Fruit fly (Drosophila melanogaster) whole organism, embryonic: ENCODE data around the gene Megf8.

Experiments
- Aef1 ChIP-seq: fragments of 200-800 bp; sonication (Bioruptor generic); IDR thresholded peaks from 3 replicates; pipeline ENCODE4 v1.3.6; 2022; ENCODE audit warnings: missing biosample characterization, missing genetic modification characterization
- BtbVII ChIP-seq: fragments of 200-800 bp; sonication (Bioruptor generic); optimal IDR thresholded peaks from 3 replicates; lab custom pipeline; 2017; ENCODE audit warnings: missing biosample characterization, mild to moderate bottlenecking, missing genetic modification characterization
- CG10267 ChIP-seq: fragments of 200-800 bp; sonication (Bioruptor generic); optimal IDR thresholded peaks from 2 replicates; lab custom pipeline; 2018; ENCODE audit warnings: missing biosample characterization, mild to moderate bottlenecking, missing genetic modification characterization, moderate library complexity
- CG13894 ChIP-seq: fragments of 200-800 bp; sonication (Bioruptor generic); optimal IDR thresholded peaks from 3 replicates; lab custom pipeline; 2018; ENCODE audit warnings: missing biosample characterization, mild to moderate bottlenecking, missing genetic modification characterization, moderate library complexity
- CG17361 ChIP-seq: fragments of 200-800 bp; sonication (Bioruptor generic); IDR thresholded peaks from 3 replicates; pipeline ENCODE4 v1.3.6; 2022; ENCODE audit warnings: missing biosample characterization, missing genetic modification characterization
- CG18599 ChIP-seq: fragments of 200-800 bp; sonication (Bioruptor generic); optimal IDR thresholded peaks from 3 replicates; lab custom pipeline; 2017; ENCODE audit warnings: missing biosample characterization, missing genetic modification characterization, mild to moderate bottlenecking, moderate library complexity, missing genetic modification reagents
- CG2889 ChIP-seq: fragments of 200-800 bp; sonication (Bioruptor generic); IDR thresholded peaks from 3 replicates; pipeline ENCODE4 v1.3.6; 2022; ENCODE audit warnings: missing biosample characterization, missing genetic modification characterization
- CG32767 ChIP-seq: fragments of 200-800 bp; sonication (Bioruptor generic); IDR thresholded peaks from 2 replicates; pipeline ENCODE4 v1.3.6; 2022; ENCODE audit warnings: missing biosample characterization, missing genetic modification characterization
- CG34224 ChIP-seq: fragments of 200-800 bp; sonication (Bioruptor generic); IDR thresholded peaks from 3 replicates; pipeline ENCODE4 v1.3.6; 2022; ENCODE audit warnings: missing biosample characterization, missing genetic modification characterization; ENCODE audit not compliant: partially characterized antibody
- CG4424 ChIP-seq: fragments of 200-800 bp; sonication (Bioruptor generic); optimal IDR thresholded peaks from 3 replicates; lab custom pipeline; 2016; ENCODE audit warnings: missing biosample characterization, missing genetic modification characterization
- CG4617 ChIP-seq: fragments of 200-800 bp; sonication (Bioruptor generic); optimal IDR thresholded peaks from 3 replicates; lab custom pipeline; 2016; ENCODE audit warnings: missing biosample characterization, missing genetic modification characterization, borderline replicate concordance
- CG7271 ChIP-seq: fragments of 200-800 bp; sonication (Bioruptor generic); optimal IDR thresholded peaks from 2 replicates; lab custom pipeline; 2018; ENCODE audit warnings: missing biosample characterization, mild to moderate bottlenecking, missing genetic modification characterization, moderate library complexity
- CG7357 ChIP-seq: fragments of 200-800 bp; sonication (Bioruptor generic); IDR thresholded peaks from 3 replicates; pipeline ENCODE4 v1.3.6; 2022; ENCODE audit warnings: missing biosample characterization, missing genetic modification characterization
- CG9727 ChIP-seq: fragments of 200-800 bp; sonication (Bioruptor generic); optimal IDR thresholded peaks from 3 replicates; lab custom pipeline; 2017; ENCODE audit warnings: missing biosample characterization, mild to moderate bottlenecking, missing genetic modification characterization
- CG9932 ChIP-seq: fragments of 200-800 bp; sonication (Bioruptor generic); IDR thresholded peaks from 2 replicates; pipeline ENCODE4 v1.3.6; 2022; ENCODE audit warnings: missing biosample characterization, missing genetic modification characterization
- Eip74EF ChIP-seq, 2 experiments: fragments of 200-800 bp in 1 of 2; fragments of >200 bp in 1 of 2; sonication (Bioruptor generic) in 1 of 2; optimal IDR thresholded peaks; 2 replicates each; lab custom pipeline; 2017 to 2019; ENCODE audit warnings: missing biosample characterization in 2 of 2, missing genetic modification characterization in 2 of 2, mild to moderate bottlenecking in 1 of 2, moderate library complexity in 1 of 2
- Ets65A ChIP-seq: fragments of 200-800 bp; sonication (Bioruptor generic); peaks from one replicate; lab custom pipeline; 2016; ENCODE audit warnings: missing biosample characterization, missing genetic modification characterization
- HLH4C ChIP-seq: fragments of 200-800 bp; sonication (Bioruptor generic); IDR thresholded peaks from 3 replicates; pipeline ENCODE4 v1.3.6; 2022; ENCODE audit warnings: missing biosample characterization, missing genetic modification characterization; ENCODE audit not compliant: partially characterized antibody
- MBD-R2 ChIP-seq: fragments of 200-800 bp; sonication (Bioruptor generic); IDR thresholded peaks from 2 replicates; pipeline ENCODE4 v1.3.6; 2022; ENCODE audit warnings: missing biosample characterization, missing genetic modification characterization
- Med ChIP-seq: fragments of 200-800 bp; sonication (Bioruptor generic); peaks from one replicate; lab custom pipeline; 2016; ENCODE audit warnings: missing biosample characterization, missing genetic modification characterization, mild to moderate bottlenecking, inconsistent platforms, moderate library complexity
- NFAT ChIP-seq: fragments of 200-800 bp; sonication (Bioruptor generic); IDR thresholded peaks from 2 replicates; pipeline ENCODE4 v1.3.6; 2022; ENCODE audit warnings: missing biosample characterization, missing genetic modification characterization
- Oli ChIP-seq: fragments of 200-800 bp; sonication (Bioruptor generic); optimal IDR thresholded peaks from 2 replicates; lab custom pipeline; 2018; ENCODE audit warnings: missing biosample characterization, mild to moderate bottlenecking, missing genetic modification characterization, moderate library complexity
- Opbp ChIP-seq: fragments of 200-800 bp; sonication (Bioruptor generic); IDR thresholded peaks from 3 replicates; pipeline ENCODE4 v1.3.6; 2022; ENCODE audit warnings: missing biosample characterization, missing genetic modification characterization; ENCODE audit not compliant: partially characterized antibody
- Trl ChIP-seq, 3 experiments: fragments of >200 bp in 2 of 3; fragments of 200-800 bp in 1 of 3; sonication (Bioruptor generic) in 1 of 3; optimal IDR thresholded peaks; 2 replicates in 1 of 3; 3 replicates in 2 of 3; lab custom pipeline; 2016 to 2017; ENCODE audit warnings: missing biosample characterization in 1 of 3, missing genetic modification characterization in 1 of 3
- abd-A ChIP-seq: fragments of 200-800 bp; sonication (Bioruptor generic); optimal IDR thresholded peaks from 3 replicates; lab custom pipeline; 2019; ENCODE audit warnings: missing biosample characterization, mild to moderate bottlenecking, missing genetic modification characterization, moderate library complexity
- cg ChIP-seq: fragments of 200-800 bp; sonication (Bioruptor generic); optimal IDR thresholded peaks from 3 replicates; lab custom pipeline; 2019; ENCODE audit warnings: missing biosample characterization, mild to moderate bottlenecking, missing genetic modification characterization, moderate library complexity
- chinmo ChIP-seq: fragments of 200-800 bp; sonication (Bioruptor generic); IDR thresholded peaks from 4 replicates; pipeline ENCODE4 v1.3.6; 2022; ENCODE audit warnings: missing biosample characterization, missing genetic modification characterization; ENCODE audit not compliant: partially characterized antibody
- crol ChIP-seq: fragments of 200-800 bp; sonication (Bioruptor generic); IDR thresholded peaks from 2 replicates; pipeline ENCODE4 v1.3.6; 2022; ENCODE audit warnings: missing biosample characterization, missing genetic modification characterization
- gcm ChIP-seq: fragments of 200-800 bp; sonication (Bioruptor generic); optimal IDR thresholded peaks from 2 replicates; lab custom pipeline; 2019; ENCODE audit warnings: missing biosample characterization, mild to moderate bottlenecking, missing genetic modification characterization, moderate library complexity
- kay ChIP-seq: fragments of 200-800 bp; sonication (Bioruptor generic); optimal IDR thresholded peaks from 2 replicates; lab custom pipeline; 2016; ENCODE audit warnings: missing biosample characterization, missing genetic modification characterization
- luna ChIP-seq: fragments of 200-800 bp; sonication (Bioruptor generic); optimal IDR thresholded peaks from 2 replicates; lab custom pipeline; 2016; ENCODE audit warnings: missing biosample characterization, missing genetic modification characterization
- onecut ChIP-seq: fragments of 200-800 bp; sonication (Bioruptor generic); IDR thresholded peaks from 2 replicates; pipeline ENCODE4 v1.3.6; 2022; ENCODE audit warnings: missing biosample characterization, missing genetic modification characterization
- otp ChIP-seq: fragments of 200-800 bp; sonication (Bioruptor generic); IDR thresholded peaks from 3 replicates; pipeline ENCODE4, ENCODE4 v1.3.6; 2022; ENCODE audit warnings: missing biosample characterization, missing genetic modification characterization
- pzg ChIP-seq: fragments of 200-800 bp; sonication (Bioruptor generic); optimal IDR thresholded peaks from 3 replicates; lab custom pipeline; 2018; ENCODE audit warnings: missing biosample characterization, mild to moderate bottlenecking, missing genetic modification characterization, moderate library complexity
- slbo ChIP-seq: fragments of 200-800 bp; sonication (Bioruptor generic); IDR thresholded peaks from 2 replicates; pipeline ENCODE4 v1.3.6; 2022; ENCODE audit warnings: missing biosample characterization, missing genetic modification characterization
- sob ChIP-seq: fragments of 200-800 bp; sonication (Bioruptor generic); IDR thresholded peaks from 2 replicates; pipeline ENCODE4 v1.3.6; 2022; ENCODE audit warnings: missing biosample characterization, missing genetic modification characterization
- ssp ChIP-seq: fragments of 200-800 bp; sonication (Bioruptor generic); IDR thresholded peaks from 2 replicates; pipeline ENCODE4 v1.3.6; 2022; ENCODE audit warnings: missing biosample characterization, missing genetic modification characterization
- stwl ChIP-seq: fragments of 200-800 bp; sonication (Bioruptor generic); optimal IDR thresholded peaks from 3 replicates; lab custom pipeline; 2018; ENCODE audit warnings: missing biosample characterization, mild to moderate bottlenecking, missing genetic modification characterization, moderate library complexity
- sug ChIP-seq: fragments of 200-800 bp; optimal IDR thresholded peaks from 2 replicates; lab custom pipeline; 2019; ENCODE audit warnings: missing biosample characterization, mild to moderate bottlenecking, missing genetic modification characterization, moderate library complexity
- unc-4 ChIP-seq: fragments of 200-800 bp; sonication (Bioruptor generic); IDR thresholded peaks from 2 replicates; pipeline ENCODE4 v1.3.6; 2022; ENCODE audit warnings: missing biosample characterization, missing genetic modification characterization; ENCODE audit not compliant: partially characterized antibody

Megf8 gene

DNA sequence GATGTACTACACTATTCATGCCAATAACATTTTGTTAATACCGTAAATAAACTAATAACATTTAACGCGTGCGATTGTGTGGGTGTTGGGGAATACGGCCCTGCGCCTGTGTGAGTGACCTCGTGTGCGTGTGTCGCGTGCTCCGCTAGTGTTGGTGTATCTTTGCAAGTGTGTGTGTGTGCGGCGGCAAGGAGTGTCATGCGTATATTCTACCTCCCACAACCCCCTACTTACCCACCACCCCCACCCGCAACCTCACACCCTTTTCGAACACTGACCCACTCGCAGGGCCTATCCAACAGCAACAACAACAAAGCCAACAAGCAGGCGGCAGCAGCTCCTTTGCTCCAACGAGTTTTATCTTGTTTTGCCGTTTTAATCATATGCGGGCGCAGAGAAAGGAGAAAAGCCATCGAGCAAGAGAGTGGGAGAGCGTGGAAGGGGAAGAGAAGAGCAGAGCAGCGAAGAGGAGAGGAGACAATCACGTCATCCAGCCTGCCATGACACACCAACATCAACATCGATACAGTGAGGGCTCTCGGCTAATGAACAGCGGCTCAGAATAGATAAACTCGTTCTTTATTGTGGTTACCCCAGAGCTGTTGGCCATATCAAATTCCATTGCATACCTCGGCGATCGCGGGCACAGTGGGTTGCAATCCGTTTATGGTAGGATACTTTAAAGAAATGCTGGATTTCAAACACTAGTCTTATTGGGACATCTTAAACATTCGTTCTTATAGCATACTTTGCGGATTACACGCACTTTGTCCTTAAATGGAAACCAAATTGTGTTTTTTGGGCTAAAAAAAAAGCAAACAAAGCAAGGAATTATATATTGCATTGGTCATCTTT lies 41.3 kb downstream of the Megf8 start (continued):
- TF ChIP-seq CG9727 (GFP tag; lab: Kevin White, UChicago) (peak; percentile 30), CG18599 (GFP tag; lab: Kevin White, UChicago) (peak; percentile 3), NFAT (GFP tag; lab: Robert Waterston, UW) (no peak), ssp (GFP tag; lab: Robert Waterston, UW) (no peak), CG4617 (GFP tag; lab: Kevin White, UChicago) (no peak), pzg (peak; percentile 6), slbo (GFP tag; lab: Robert Waterston, UW) (peak; percentile 6; the same call in 1 of the 2 replicates), unc-4 (GFP tag; lab: Robert Waterston, UW) (0 out of 2 replicates have a peak, but pooled peaks have one; percentile 13), Eip74EF (GFP tag; optimal IDR thresholded peaks at IDR 0.05; lab: Kevin White, UChicago) (no peak), CG32767 (GFP tag; lab: Robert Waterston, UW) (no peak), gcm (peak; percentile 87), CG10267 (no peak), Aef1 (GFP tag; lab: Robert Waterston, UW) (no peak), luna (GFP tag; lab: Kevin White, UChicago) (no peak), CG7357 (GFP tag; lab: Robert Waterston, UW) (no peak), Ets65A (GFP tag; lab: Kevin White, UChicago) (no peak), BtbVII (no peak)

DNA sequence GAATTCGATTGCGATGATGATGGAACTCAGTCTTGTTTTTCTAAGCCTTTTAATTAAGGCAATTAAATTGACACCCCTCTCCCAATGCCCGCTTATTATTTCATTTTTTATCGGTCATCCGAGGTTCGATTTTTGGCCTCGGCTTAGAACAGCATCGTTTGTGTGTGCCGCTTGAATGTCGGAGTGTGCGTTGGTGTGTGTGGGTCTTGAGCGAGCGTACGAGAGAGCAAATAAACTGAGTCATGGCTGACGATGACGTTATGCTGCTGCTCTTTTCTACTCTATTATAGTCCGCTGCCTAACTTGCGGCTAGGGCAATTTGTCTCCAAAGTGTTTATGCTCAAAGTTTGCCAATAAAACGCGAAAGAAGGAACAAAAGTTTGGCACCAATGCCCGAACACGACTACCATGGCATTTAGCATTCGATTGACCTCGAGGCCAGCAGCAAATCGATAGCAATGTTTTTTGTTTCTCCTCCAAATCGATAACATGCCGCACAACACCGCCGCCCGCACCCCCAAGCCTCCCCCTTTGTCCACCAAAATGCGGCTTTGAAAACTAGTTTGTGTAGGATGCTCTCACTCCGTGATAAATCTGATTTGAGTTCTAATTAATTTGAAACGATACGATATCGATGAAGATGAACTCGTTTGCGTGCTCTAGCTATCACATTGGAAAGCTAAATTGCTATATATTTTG lies 42.3 kb downstream of the Megf8 start:
- TF ChIP-seq stwl (tag; lab: Kevin White, UChicago), result peak; percentile 32
- no peak for TF ChIP-seq sug
- no peak for TF ChIP-seq unc-4 (GFP tag; lab: Robert Waterston, UW)
- TF ChIP-seq CG2889 (GFP tag; lab: Robert Waterston, UW), result no peak
- TF ChIP-seq MBD-R2, result peak; percentile 24; the same call in 1 of the 2 replicates
- 0 out of 3 replicates have a peak, but pooled peaks have one; percentile 18 for TF ChIP-seq Opbp (GFP tag; lab: Robert Waterston, UW)
- peak; percentile 33; the same call in 1 of the 2 replicates for TF ChIP-seq sob (GFP tag; lab: Robert Waterston, UW)
- TF ChIP-seq abd-A (tag; lab: Kevin White, UChicago), result peak; percentile 46
- TF ChIP-seq CG7271, result no peak
- 0 out of 3 replicates have a peak, but pooled peaks have one; percentile 14 for TF ChIP-seq CG34224 (GFP tag; lab: Robert Waterston, UW)
- TF ChIP-seq CG17361, result 0 out of 3 replicates have a peak, but pooled peaks have one; percentile 4
- no peak for TF ChIP-seq Oli (tag; lab: Kevin White, UChicago)
- peak; percentile 9 for TF ChIP-seq CG13894
- peak; percentile 39; the same call in 2 of the 3 replicates for TF ChIP-seq HLH4C (GFP tag; lab: Robert Waterston, UW)
- TF ChIP-seq Med, result peak; percentile 61
- no peak for TF ChIP-seq CG4424 (GFP tag; lab: Kevin White, UChicago)
- TF ChIP-seq kay (GFP tag; lab: Kevin White, UChicago), result peak; percentile 15
- TF ChIP-seq onecut (GFP tag; lab: Robert Waterston, UW), result peak; percentile 78
- TF ChIP-seq chinmo (GFP tag; lab: Robert Waterston, UW), result 0 out of 4 replicates have a peak, but pooled peaks have one; percentile 60
- TF ChIP-seq CG9932, result 0 out of 2 replicates have a peak, but pooled peaks have one; percentile 10
- TF ChIP-seq gcm, result peak; percentile 5
- peak; percentile 54 for TF ChIP-seq cg
- 0 out of 3 replicates have a peak, but pooled peaks have one; percentile 12 for TF ChIP-seq otp (GFP tag; lab: Robert Waterston, UW)
- TF ChIP-seq Trl (optimal IDR thresholded peaks at IDR 0.05; lab: Kevin White, UChicago), result peak; percentile 8 to 52
- no peak for TF ChIP-seq Trl (GFP tag; optimal IDR thresholded peaks at IDR 0.05; lab: Kevin White, UChicago)
- TF ChIP-seq crol (GFP tag; lab: Robert Waterston, UW), result peak; percentile 83
